Fruit fly (Drosophila melanogaster) Kc167 (cell line): ENCODE results near the gene Ac13E.
A peak's percentile ranks its signal among the peaks of the same experiment; 100 is the strongest.

ENCODE experiments used
- Myc ChIP-seq: fragments of >200 bp; optimal IDR thresholded peaks from 2 replicates; lab custom pipeline; 2017; ENCODE audit warnings: missing external identifiers
- Sin3A ChIP-seq: fragments of >200 bp; optimal IDR thresholded peaks from 2 replicates; lab custom pipeline; 2018; ENCODE audit warnings: missing external identifiers
- h ChIP-seq: fragments of >200 bp; optimal IDR thresholded peaks from 3 replicates; lab custom pipeline; 2018; ENCODE audit warnings: missing external identifiers
- insv ChIP-seq: fragments of >200 bp; optimal IDR thresholded peaks from 3 replicates; lab custom pipeline; 2018; ENCODE audit warnings: missing external identifiers
- psq ChIP-seq: fragments of >200 bp; optimal IDR thresholded peaks from 2 replicates; lab custom pipeline; 2017; ENCODE audit warnings: missing external identifiers
- ttk ChIP-seq: sonication (Bioruptor generic); optimal IDR thresholded peaks from 2 replicates; lab custom pipeline; 2017; ENCODE audit warnings: missing external identifiers

Gene Ac13E

dm6 chrX:15543479-15544044, 10.5 kb downstream of the Ac13E start:
- TF ChIP-seq insv (lab: Kevin White, UChicago): no peak
- no peak for TF ChIP-seq Myc (lab: Kevin White, UChicago)
- TF ChIP-seq ttk (lab: Kevin White, UChicago): no peak
- no peak for TF ChIP-seq psq
- no peak for TF ChIP-seq h (lab: Kevin White, UChicago)
- TF ChIP-seq Sin3A (lab: Kevin White, UChicago): no peak

dm6 chrX:15539856-15540488, 14.1 kb downstream of the Ac13E start:
- TF ChIP-seq psq: no peak

dm6 chrX:15532062-15532461, 22.0 kb downstream of the Ac13E start:
- TF ChIP-seq ttk (lab: Kevin White, UChicago) (no peak), insv (lab: Kevin White, UChicago) (no peak), Myc (lab: Kevin White, UChicago) (no peak), psq (no peak), Sin3A (lab: Kevin White, UChicago) (no peak), h (lab: Kevin White, UChicago) (no peak)

- TF ChIP-seq h (lab: Kevin White, UChicago): no peak
- no peak for TF ChIP-seq Myc (lab: Kevin White, UChicago)
- TF ChIP-seq ttk (lab: Kevin White, UChicago): no peak
- TF ChIP-seq insv (lab: Kevin White, UChicago): no peak
- no peak for TF ChIP-seq psq
These were observed 23.7 kb downstream of the Ac13E start for dm6 chrX:15530369-15530768.

dm6 chrX:15529958-15530357, 24.1 kb downstream of the Ac13E start:
- TF ChIP-seq Myc (lab: Kevin White, UChicago) (no peak), psq (no peak), ttk (lab: Kevin White, UChicago) (no peak), Sin3A (lab: Kevin White, UChicago) (no peak), insv (lab: Kevin White, UChicago) (no peak), h (lab: Kevin White, UChicago) (no peak)

dm6 chrX:15529197-15529596, 24.9 kb downstream of the Ac13E start:
- TF ChIP-seq insv (lab: Kevin White, UChicago) (no peak), ttk (lab: Kevin White, UChicago) (no peak), Myc (lab: Kevin White, UChicago) (no peak), h (lab: Kevin White, UChicago) (no peak), Sin3A (lab: Kevin White, UChicago) (no peak), psq (no peak)

dm6 chrX:15522426-15523153, 31.5 kb downstream of the Ac13E start:
- TF ChIP-seq insv (lab: Kevin White, UChicago) (no peak), Sin3A (lab: Kevin White, UChicago) (no peak), h (lab: Kevin White, UChicago) (no peak), ttk (lab: Kevin White, UChicago) (no peak), psq (no peak), Myc (lab: Kevin White, UChicago) (no peak)

- TF ChIP-seq ttk (lab: Kevin White, UChicago) (no peak), Myc (lab: Kevin White, UChicago) (no peak), Sin3A (lab: Kevin White, UChicago) (no peak), h (lab: Kevin White, UChicago) (no peak), insv (lab: Kevin White, UChicago) (no peak), psq (no peak)
These were observed 42.7 kb downstream of the Ac13E start for dm6 chrX:15511399-15511798.

- no peak for TF ChIP-seq h (lab: Kevin White, UChicago)
- peak; percentile 54 for TF ChIP-seq ttk (lab: Kevin White, UChicago)
These were observed 51.2 kb downstream of the Ac13E start for dm6 chrX:15502864-15503263.

dm6 chrX:15501706-15502267, 52.3 kb downstream of the Ac13E start:
- TF ChIP-seq insv (lab: Kevin White, UChicago) (no peak), Sin3A (lab: Kevin White, UChicago) (no peak), h (lab: Kevin White, UChicago) (no peak), psq (no peak), Myc (lab: Kevin White, UChicago) (no peak), ttk (lab: Kevin White, UChicago) (no peak)

dm6 chrX:15499996-15500904, 53.8 kb downstream of the Ac13E start:
- TF ChIP-seq Sin3A (lab: Kevin White, UChicago): no peak
- no peak for TF ChIP-seq Myc (lab: Kevin White, UChicago)
- no peak for TF ChIP-seq insv (lab: Kevin White, UChicago)
